Worm (Caenorhabditis elegans) whole organism, L1 larva: ENCODE measurements around the gene unk-1.

Source experiments
- egl-27 ChIP-seq, 2 experiments: fragments of 150-350 bp in 1 of 2; sonication (generic microtip); optimal IDR thresholded peaks; 3 replicates each; lab custom pipeline; 2017 to 2018; ENCODE audit warnings: missing biosample characterization in 2 of 2, missing genetic modification characterization in 2 of 2, missing genetic modification reagents in 2 of 2
- elt-2 ChIP-seq: sonication (generic microtip); optimal IDR thresholded peaks from 2 replicates; lab custom pipeline; 2016; ENCODE audit warnings: missing genetic modification characterization, mild to moderate bottlenecking, inconsistent platforms, missing compliant biosample characterization, missing genetic modification reagents
- elt-3 ChIP-seq, 6 experiments: fragments of 150-350 bp in 1 of 6; sonication (generic microtip); optimal IDR thresholded peaks; 2 replicates each; lab custom pipeline; 2017 to 2018; ENCODE audit warnings: missing biosample characterization in 6 of 6, missing genetic modification characterization in 6 of 6, inconsistent platforms in 1 of 6
- fkh-10 ChIP-seq: sonication (generic microtip); optimal IDR thresholded peaks from 2 replicates; lab custom pipeline; 2017; ENCODE audit warnings: missing biosample characterization, missing genetic modification reagents, missing genetic modification characterization
- mab-9 ChIP-seq: fragments of 200-800 bp; sonication (Bioruptor generic); IDR thresholded peaks from 2 replicates; pipeline ENCODE4 v1.3.6; 2022; ENCODE audit warnings: missing genetic modification reagents, missing genetic modification characterization, missing compliant biosample characterization
- mep-1 ChIP-seq: fragments of 150-350 bp; optimal IDR thresholded peaks from 2 replicates; lab custom pipeline; 2014; ENCODE audit warnings: missing biosample characterization, missing genetic modification characterization
- nhr-12 ChIP-seq: sonication (generic microtip); optimal IDR thresholded peaks from 2 replicates; lab custom pipeline; 2017; ENCODE audit warnings: missing biosample characterization, missing genetic modification characterization
- nhr-237 ChIP-seq: fragments of 150-350 bp; optimal IDR thresholded peaks from 2 replicates; lab custom pipeline; 2014; ENCODE audit warnings: missing biosample characterization, missing genetic modification characterization
- nhr-28 ChIP-seq: fragments of 150-350 bp; optimal IDR thresholded peaks from 2 replicates; lab custom pipeline; 2014; ENCODE audit warnings: missing biosample characterization, missing genetic modification characterization
- nhr-71 ChIP-seq: sonication (generic microtip); optimal IDR thresholded peaks from 2 replicates; lab custom pipeline; 2016; ENCODE audit warnings: mild to moderate bottlenecking, missing genetic modification characterization, moderate library complexity, missing compliant biosample characterization
- nhr-77 ChIP-seq: fragments of 150-350 bp; optimal IDR thresholded peaks from 2 replicates; lab custom pipeline; 2014; ENCODE audit warnings: missing biosample characterization, missing genetic modification characterization
- pag-3 ChIP-seq: sonication (generic microtip); optimal IDR thresholded peaks from 2 replicates; lab custom pipeline; 2017; ENCODE audit warnings: missing genetic modification characterization, mild to moderate bottlenecking, missing compliant biosample characterization, antibody characterized with exemption, borderline replicate concordance; ENCODE audit not compliant: insufficient read depth
- swsn-7 ChIP-seq: sonication (generic microtip); optimal IDR thresholded peaks from 2 replicates; lab custom pipeline; 2016; ENCODE audit warnings: missing genetic modification characterization, missing compliant biosample characterization
- unc-130 ChIP-seq: fragments of 150-350 bp; optimal IDR thresholded peaks from 2 replicates; lab custom pipeline; 2017; ENCODE audit warnings: missing biosample characterization, missing genetic modification characterization, inconsistent platforms

- no peak for TF ChIP-seq mep-1 (tag; lab: Kevin White, UChicago)
- TF ChIP-seq nhr-12 (tag; lab: Kevin White, UChicago) = no peak
- TF ChIP-seq nhr-28 = no peak
- no peak for TF ChIP-seq swsn-7 (tag; lab: Kevin White, UChicago)
- TF ChIP-seq nhr-237 = no peak
- no peak for TF ChIP-seq fkh-10
- TF ChIP-seq egl-27 (tag; optimal IDR thresholded peaks at IDR 0.05; lab: Kevin White, UChicago) = no peak
- TF ChIP-seq elt-2 (tag; lab: Kevin White, UChicago) = no peak
- TF ChIP-seq unc-130 (tag; lab: Kevin White, UChicago) = no peak
- peak; percentile 28 for TF ChIP-seq nhr-71 (tag; lab: Kevin White, UChicago)
- TF ChIP-seq nhr-77 = no peak
- no peak for TF ChIP-seq mab-9 (GFP tag; lab: Robert Waterston, UW)
- TF ChIP-seq pag-3 = no peak
- no peak for TF ChIP-seq elt-3 (tag; optimal IDR thresholded peaks at IDR 0.05; lab: Kevin White, UChicago)
Observed at ce11 chrX:8015889-8016288, 1.1 kb downstream of the unk-1 start.
